Comparison of ENCODE assay signal across 5 fruit fly cellular contexts in the genomic region with DNA sequence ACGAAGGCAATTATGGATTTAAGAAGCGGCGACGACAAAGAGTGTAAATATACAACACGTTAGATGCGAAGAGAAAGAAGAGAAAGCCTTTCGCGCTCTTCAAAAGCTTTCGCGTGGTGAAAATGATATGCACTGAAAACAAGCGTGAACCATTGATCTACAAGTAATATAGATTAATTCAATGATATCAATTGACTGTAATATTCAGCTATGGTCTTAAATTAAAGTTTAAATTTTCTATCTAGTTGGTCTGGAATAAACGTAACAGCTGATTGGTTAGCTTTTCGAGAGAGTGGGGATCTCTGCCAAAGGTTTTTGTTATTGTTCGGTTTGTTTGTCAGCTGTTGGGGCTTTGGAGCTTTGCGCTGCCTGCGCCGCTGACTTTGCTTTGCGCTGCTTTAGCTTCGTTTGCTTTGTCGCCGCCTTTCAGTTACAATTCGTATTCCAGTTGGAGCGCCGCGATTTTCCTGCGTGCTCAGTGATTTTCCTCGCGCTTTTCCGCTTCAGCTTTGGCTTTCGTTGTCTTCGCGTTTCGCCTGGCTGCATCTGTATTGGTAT.
TF ChIP-seq lines count a peak whose summit lies in the region.

No protein-coding gene starts in this region.

- no peak for TF ChIP-seq CTCF in whole organism, embryonic (GFP tag; optimal IDR thresholded peaks at IDR 0.05; lab: Kevin White, UChicago)

TF ChIP-seq in whole organism, adult, 20 proteins besides CTCF, POLR2A, EP300 and RAD21:
- TF ChIP-seq Hr96 (GFP tag; optimal IDR thresholded peaks at IDR 0.05; lab: Kevin White, UChicago) (no peak), CG33017 (tag; optimal IDR thresholded peaks at IDR 0.05; lab: Kevin White, UChicago) (peak; percentile 68), CG11617 (GFP tag; optimal IDR thresholded peaks at IDR 0.05; lab: Kevin White, UChicago) (peak; percentile 3), cic (GFP tag; optimal IDR thresholded peaks at IDR 0.05; lab: Kevin White, UChicago) (peak; percentile 59), cnc (optimal IDR thresholded peaks at IDR 0.05; lab: Kevin White, UChicago) (no peak), ovo (GFP tag; optimal IDR thresholded peaks at IDR 0.05; lab: Kevin White, UChicago) (no peak), CG14711 (tag; optimal IDR thresholded peaks at IDR 0.05; lab: Kevin White, UChicago) (peak; percentile 52), CG12768 (GFP tag; optimal IDR thresholded peaks at IDR 0.05; lab: Kevin White, UChicago) (peak; percentile 60), Mnt (GFP tag; optimal IDR thresholded peaks at IDR 0.05; lab: Kevin White, UChicago) (peak; percentile 52), kay (GFP tag; lab: Kevin White, UChicago; ENCODE audit: borderline replicate concordance) (peak; percentile 45), CG7101 (tag; optimal IDR thresholded peaks at IDR 0.05; lab: Kevin White, UChicago) (peak; percentile 37), Clk (GFP tag; optimal IDR thresholded peaks at IDR 0.05; lab: Kevin White, UChicago) (no peak), CG5204 (GFP tag; optimal IDR thresholded peaks at IDR 0.05; lab: Kevin White, UChicago) (no peak), bab1 (GFP tag; optimal IDR thresholded peaks at IDR 0.05; lab: Kevin White, UChicago) (peak; percentile 56), tj (GFP tag; optimal IDR thresholded peaks at IDR 0.05; lab: Kevin White, UChicago) (peak; percentile 48), CG1620 (GFP tag; optimal IDR thresholded peaks at IDR 0.05; lab: Kevin White, UChicago) (no peak)
TF ChIP-seq in whole organism, adult: peak in this region for 10.

TF ChIP-seq in whole organism, embryonic, 481 proteins besides CTCF, POLR2A, EP300 and RAD21 (continues in another document):
- TF ChIP-seq ems (GFP tag; optimal IDR thresholded peaks at IDR 0.05; lab: Kevin White, UChicago), result no peak
- TF ChIP-seq Bgb (GFP tag; IDR thresholded peaks at IDR 0.05; lab: Robert Waterston, UW; ENCODE audit: partially characterized antibody), result no peak; the same call in 1 of the 2 replicates
- TF ChIP-seq pzg (GFP tag; optimal IDR thresholded peaks at IDR 0.05; lab: Kevin White, UChicago), result no peak
- no peak for TF ChIP-seq Hey (tag; optimal IDR thresholded peaks at IDR 0.05; lab: Kevin White, UChicago)
- TF ChIP-seq dmrt11E (tag; optimal IDR thresholded peaks at IDR 0.05; lab: Kevin White, UChicago), result no peak
- peak; percentile 21 for TF ChIP-seq CG17359 (tag; optimal IDR thresholded peaks at IDR 0.05; lab: Kevin White, UChicago)
- TF ChIP-seq CG43689 (GFP tag; IDR thresholded peaks at IDR 0.05; lab: Robert Waterston, UW), result no peak
- TF ChIP-seq zfh2 (GFP tag; optimal IDR thresholded peaks at IDR 0.05; lab: Kevin White, UChicago), result no peak
- TF ChIP-seq CHES-1-like (GFP tag; optimal IDR thresholded peaks at IDR 0.05; lab: Kevin White, UChicago), result no peak
- TF ChIP-seq grau (tag; optimal IDR thresholded peaks at IDR 0.05; lab: Kevin White, UChicago), result no peak
- TF ChIP-seq CkIIα-i1 (GFP tag; IDR thresholded peaks at IDR 0.05; lab: Robert Waterston, UW), result no peak
- no peak for TF ChIP-seq CG9727 (GFP tag; optimal IDR thresholded peaks at IDR 0.05; lab: Kevin White, UChicago)
- no peak for TF ChIP-seq chif (GFP tag; optimal IDR thresholded peaks at IDR 0.05; lab: Kevin White, UChicago)
- TF ChIP-seq HLH3B (GFP tag; IDR thresholded peaks at IDR 0.05; lab: Robert Waterston, UW), result no peak
- no peak for TF ChIP-seq CG9817 (tag; optimal IDR thresholded peaks at IDR 0.05; lab: Kevin White, UChicago)
- no peak for TF ChIP-seq CG31388 (GFP tag; optimal IDR thresholded peaks at IDR 0.05; lab: Kevin White, UChicago)
- TF ChIP-seq Hr51 (GFP tag; optimal IDR thresholded peaks at IDR 0.05; lab: Kevin White, UChicago), result no peak
- no peak for TF ChIP-seq HLHmδ (GFP tag; optimal IDR thresholded peaks at IDR 0.05; lab: Kevin White, UChicago)

TF ChIP-seq in whole organism, prepupa, 60 proteins besides CTCF, POLR2A, EP300 and RAD21 (continues in another document):
- TF ChIP-seq CG6808 (GFP tag; optimal IDR thresholded peaks at IDR 0.05; lab: Kevin White, UChicago) (no peak), esn (GFP tag; optimal IDR thresholded peaks at IDR 0.05; lab: Kevin White, UChicago) (peak; percentile 69), Smox (GFP tag; optimal IDR thresholded peaks at IDR 0.05; lab: Kevin White, UChicago) (peak; percentile 45), fd85E (GFP tag; optimal IDR thresholded peaks at IDR 0.05; lab: Kevin White, UChicago) (peak; percentile 6), CG4318 (GFP tag; optimal IDR thresholded peaks at IDR 0.05; lab: Kevin White, UChicago) (no peak), CG31627 (GFP tag; optimal IDR thresholded peaks at IDR 0.05; lab: Kevin White, UChicago) (peak; percentile 33), salr (GFP tag; optimal IDR thresholded peaks at IDR 0.05; lab: Kevin White, UChicago) (peak in 1 of 2 experiments; percentile 36), CG3032 (tag; optimal IDR thresholded peaks at IDR 0.05; lab: Kevin White, UChicago) (no peak), CG6854 (GFP tag; optimal IDR thresholded peaks at IDR 0.05; lab: Kevin White, UChicago) (peak; percentile 2), Eip93F (GFP tag; optimal IDR thresholded peaks at IDR 0.05; lab: Kevin White, UChicago) (peak; percentile 9), Hr39 (GFP tag; optimal IDR thresholded peaks at IDR 0.05; lab: Kevin White, UChicago) (peak; percentile 17), OdsH (GFP tag; optimal IDR thresholded peaks at IDR 0.05; lab: Kevin White, UChicago) (peak; percentile 41), topi (GFP tag; optimal IDR thresholded peaks at IDR 0.05; lab: Kevin White, UChicago) (peak; percentile 54), CG6276 (GFP tag; optimal IDR thresholded peaks at IDR 0.05; lab: Kevin White, UChicago) (peak; percentile 56), Ets21C (GFP tag; optimal IDR thresholded peaks at IDR 0.05; lab: Kevin White, UChicago) (peak; percentile 5), achi (GFP tag; optimal IDR thresholded peaks at IDR 0.05; lab: Kevin White, UChicago) (peak; percentile 50), CG16779 (tag; optimal IDR thresholded peaks at IDR 0.05; lab: Kevin White, UChicago) (peak; percentile 48), Hr4 (GFP tag; optimal IDR thresholded peaks at IDR 0.05; lab: Kevin White, UChicago) (peak; percentile 76)

TF ChIP-seq in whole organism, pupa, 21 proteins besides CTCF, POLR2A, EP300 and RAD21 (continues in another document):
- TF ChIP-seq Pif1A (GFP tag; optimal IDR thresholded peaks at IDR 0.05; lab: Kevin White, UChicago), result peak; percentile 63
- TF ChIP-seq CG9948 (tag; optimal IDR thresholded peaks at IDR 0.05; lab: Kevin White, UChicago), result no peak
- TF ChIP-seq CG4496 (GFP tag; IDR thresholded peaks at IDR 0.05; lab: Robert Waterston, UW), result peak; percentile 56; the same call in 2 of the 3 replicates
- TF ChIP-seq rn (GFP tag; IDR thresholded peaks at IDR 0.05; lab: Robert Waterston, UW), result no peak
- peak; percentile 54 for TF ChIP-seq CG14655 (GFP tag; optimal IDR thresholded peaks at IDR 0.05; lab: Kevin White, UChicago)
- no peak for TF ChIP-seq EcR (GFP tag; optimal IDR thresholded peaks at IDR 0.05; lab: Kevin White, UChicago)
- no peak for TF ChIP-seq CG8159 (tag; optimal IDR thresholded peaks at IDR 0.05; lab: Kevin White, UChicago)
- no peak for TF ChIP-seq CG15710 (tag; optimal IDR thresholded peaks at IDR 0.05; lab: Kevin White, UChicago)
- peak; percentile 50 for TF ChIP-seq Pif1B (GFP tag; optimal IDR thresholded peaks at IDR 0.05; lab: Kevin White, UChicago)
- peak; percentile 14 for TF ChIP-seq Snoo (tag; optimal IDR thresholded peaks at IDR 0.05; lab: Kevin White, UChicago)
- TF ChIP-seq CG12605 (GFP tag; IDR thresholded peaks at IDR 0.05; lab: Robert Waterston, UW), result 0 out of 2 replicates have a peak, but pooled peaks have one; percentile 3
- TF ChIP-seq Ets98B (GFP tag; IDR thresholded peaks at IDR 0.05; lab: Robert Waterston, UW), result peak; percentile 68
- TF ChIP-seq CG10348 (GFP tag; IDR thresholded peaks at IDR 0.05; lab: Robert Waterston, UW), result no peak
- TF ChIP-seq CG17806 (tag; optimal IDR thresholded peaks at IDR 0.05; lab: Kevin White, UChicago), result peak; percentile 12
- TF ChIP-seq gl (tag; optimal IDR thresholded peaks at IDR 0.05; lab: Kevin White, UChicago), result no peak
- no peak for TF ChIP-seq D1 (tag; optimal IDR thresholded peaks at IDR 0.05; lab: Kevin White, UChicago)
- TF ChIP-seq CG34367 (tag; optimal IDR thresholded peaks at IDR 0.05; lab: Kevin White, UChicago), result no peak
- TF ChIP-seq CG8301 (tag; optimal IDR thresholded peaks at IDR 0.05; lab: Kevin White, UChicago), result peak; percentile 70
- no peak for TF ChIP-seq CG13204 (GFP tag; optimal IDR thresholded peaks at IDR 0.05; lab: Kevin White, UChicago)

TF ChIP-seq in whole organism, wandering third instar larva, 38 proteins besides CTCF, POLR2A, EP300 and RAD21 (continues in another document):
- TF ChIP-seq Sp1 (GFP tag; optimal IDR thresholded peaks at IDR 0.05; lab: Kevin White, UChicago), result peak; percentile 14
- TF ChIP-seq tai (GFP tag; optimal IDR thresholded peaks at IDR 0.05; lab: Kevin White, UChicago), result peak; percentile 63
- TF ChIP-seq Hr83 (GFP tag; optimal IDR thresholded peaks at IDR 0.05; lab: Kevin White, UChicago; ENCODE audit: poor library complexity, severe bottlenecking), result no peak
- no peak for TF ChIP-seq Myc (optimal IDR thresholded peaks at IDR 0.05; lab: Kevin White, UChicago)
- no peak for TF ChIP-seq Rel (GFP tag; optimal IDR thresholded peaks at IDR 0.05; lab: Kevin White, UChicago)
- TF ChIP-seq Rel (tag; optimal IDR thresholded peaks at IDR 0.05; lab: Kevin White, UChicago), result peak; percentile 19
- TF ChIP-seq Hnf4 (GFP tag; optimal IDR thresholded peaks at IDR 0.05; lab: Kevin White, UChicago), result peak; percentile 37
- TF ChIP-seq CG32264 (GFP tag; optimal IDR thresholded peaks at IDR 0.05; lab: Kevin White, UChicago), result peak; percentile 5
- TF ChIP-seq N (GFP tag; optimal IDR thresholded peaks at IDR 0.05; lab: Kevin White, UChicago), result no peak
- TF ChIP-seq CrebA (GFP tag; optimal IDR thresholded peaks at IDR 0.05; lab: Kevin White, UChicago; ENCODE audit: borderline replicate concordance), result no peak
- peak; percentile 63 for TF ChIP-seq br (GFP tag; optimal IDR thresholded peaks at IDR 0.05; lab: Kevin White, UChicago)
- TF ChIP-seq OdsH (GFP tag; optimal IDR thresholded peaks at IDR 0.05; lab: Kevin White, UChicago), result peak; percentile 38
- peak; percentile 56 for TF ChIP-seq rgr (GFP tag; optimal IDR thresholded peaks at IDR 0.05; lab: Kevin White, UChicago)
- TF ChIP-seq psq (GFP tag; optimal IDR thresholded peaks at IDR 0.05; lab: Kevin White, UChicago), result peak; percentile 75
- peak in 1 of 2 experiments; percentile 17 for TF ChIP-seq foxo (GFP tag; optimal IDR thresholded peaks at IDR 0.05; lab: Kevin White, UChicago)
- TF ChIP-seq Dif (GFP tag; optimal IDR thresholded peaks at IDR 0.05; lab: Kevin White, UChicago; ENCODE audit: partially characterized antibody), result no peak
- TF ChIP-seq h (GFP tag; optimal IDR thresholded peaks at IDR 0.05; lab: Kevin White, UChicago), result peak; percentile 72
- TF ChIP-seq ey (GFP tag; optimal IDR thresholded peaks at IDR 0.05; lab: Kevin White, UChicago), result peak; percentile 62
- no peak for TF ChIP-seq Dfd (GFP tag; optimal IDR thresholded peaks at IDR 0.05; lab: Kevin White, UChicago)
- TF ChIP-seq CG9705 (GFP tag; optimal IDR thresholded peaks at IDR 0.05; lab: Kevin White, UChicago), result no peak
- TF ChIP-seq sv (GFP tag; optimal IDR thresholded peaks at IDR 0.05; lab: Kevin White, UChicago), result no peak
- no peak for TF ChIP-seq Hr78 (GFP tag; optimal IDR thresholded peaks at IDR 0.05; lab: Kevin White, UChicago)
